Fruit fly (Drosophila melanogaster) whole organism, larva: ENCODE results near the gene Iru.

Experiments
- noc ChIP-seq: fragments of 200-800 bp; sonication (Bioruptor generic); optimal IDR thresholded peaks from 3 replicates; lab custom pipeline; 2019; ENCODE audit warnings: missing biosample characterization, mild to moderate bottlenecking, missing genetic modification characterization, moderate library complexity

Iru gene

DNA sequence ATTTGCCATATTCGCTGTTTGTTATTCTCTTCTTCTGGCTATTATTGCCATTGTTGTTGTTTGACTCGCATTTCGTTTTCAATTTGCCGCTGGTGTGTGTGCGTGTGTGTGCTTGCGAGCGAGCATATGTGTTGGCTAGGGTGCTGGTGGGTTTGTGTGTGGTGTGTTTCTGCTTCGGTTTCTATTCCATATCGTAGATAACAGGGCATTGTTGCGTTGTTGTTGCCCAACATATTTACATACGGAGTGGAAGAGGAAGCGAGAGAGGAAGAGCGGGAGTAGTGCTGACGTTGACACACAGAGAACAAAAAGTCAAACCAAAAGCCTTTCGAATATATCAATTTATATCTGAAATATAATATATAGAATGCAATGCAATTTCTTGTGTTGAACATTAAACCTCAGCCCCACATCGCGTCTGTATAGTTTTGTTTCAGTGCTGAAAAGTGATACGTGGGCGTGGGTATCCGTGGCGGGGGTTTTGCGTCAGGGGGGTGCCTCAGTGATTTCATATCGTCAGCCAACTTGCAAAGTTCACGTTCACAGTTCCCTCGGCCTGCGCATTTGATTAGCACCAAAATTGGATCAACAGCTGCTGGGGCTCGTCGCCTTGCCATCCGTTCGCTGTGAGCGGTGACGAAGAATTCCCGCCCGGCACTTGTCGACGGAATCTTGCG lies 48.3 kb downstream of the Iru start:
- no peak for TF ChIP-seq noc (tag; lab: Kevin White, UChicago)

dm6 chr3R:9055119-9056105 lies 49.2 kb downstream of the Iru start:
- TF ChIP-seq noc (tag; lab: Kevin White, UChicago): peak; percentile 95

DNA sequence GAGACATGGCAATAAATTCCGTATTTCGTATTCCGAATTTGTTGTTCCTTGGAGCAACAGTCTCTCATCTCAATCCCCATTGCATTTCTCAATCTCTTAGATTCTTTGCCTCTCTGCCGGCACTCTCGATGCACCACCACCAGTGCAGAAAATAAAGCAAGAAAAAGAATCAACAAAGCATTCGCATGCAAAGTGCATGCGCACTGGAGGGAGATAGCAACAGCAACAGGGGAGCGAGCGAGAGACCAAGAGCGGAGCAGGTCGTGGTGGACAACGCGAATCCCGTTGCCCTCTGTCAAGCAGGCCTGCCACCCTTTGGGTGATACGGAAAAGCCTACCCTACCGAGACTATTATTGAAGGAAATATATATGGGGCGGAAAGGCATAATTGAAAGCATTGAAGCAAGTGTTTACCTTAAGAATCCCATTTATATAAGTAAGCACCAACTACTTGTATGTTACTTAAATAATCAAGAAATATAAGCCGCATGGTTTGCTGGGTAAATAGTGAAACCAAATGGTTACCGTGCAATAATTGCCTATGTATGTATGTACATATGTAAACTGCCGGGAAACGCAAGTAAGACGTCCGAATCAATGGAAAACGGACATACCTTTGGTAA lies 50.3 kb downstream of the Iru start:
- TF ChIP-seq noc (tag; lab: Kevin White, UChicago): no peak

DNA sequence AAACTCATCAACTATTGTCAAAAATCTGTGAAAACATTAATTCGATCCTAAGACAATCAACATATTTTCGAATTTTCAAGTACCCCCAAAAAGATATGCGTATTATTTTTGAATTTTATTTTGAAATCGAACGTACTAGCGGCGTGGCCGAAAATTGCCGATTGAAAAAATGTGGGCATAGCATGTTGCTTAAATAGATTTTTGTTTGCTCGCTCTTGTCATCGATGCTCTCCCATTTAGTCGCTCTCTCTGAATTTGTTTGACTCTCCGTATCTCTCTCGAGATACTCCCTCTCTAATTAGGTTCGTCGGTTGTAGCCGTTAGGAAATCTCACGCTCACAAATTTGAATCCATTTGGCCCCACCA lies 50.8 kb downstream of the Iru start:
- TF ChIP-seq noc (tag; lab: Kevin White, UChicago): no peak
